Worm (Caenorhabditis elegans): ENCODE results near the gene smu-2.

DNA sequence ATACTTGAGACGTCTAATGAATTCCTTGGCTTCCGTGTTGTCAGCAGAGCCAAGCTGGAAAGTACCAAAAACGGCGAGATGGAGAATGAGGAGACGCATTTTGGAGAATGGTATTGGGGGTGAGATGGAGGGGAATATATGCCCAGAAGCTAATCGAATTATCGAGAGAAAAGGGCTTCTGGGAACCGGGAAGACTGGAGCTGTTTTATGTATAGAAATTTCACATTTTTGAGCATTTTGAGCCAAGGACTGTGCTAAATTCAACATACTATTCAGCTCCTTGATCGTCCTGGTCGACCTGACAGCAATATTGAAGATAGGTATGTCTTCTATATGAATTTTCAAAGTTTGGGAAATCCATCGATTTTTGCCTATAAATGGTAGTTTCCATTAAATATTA is 22.2 kb upstream of the smu-2 start, which contains the start of gene C16C8.7:
- no peak for TF ChIP-seq snu-23 (GFP tag; optimal IDR thresholded peaks at IDR 0.05)
- no peak for TF ChIP-seq nhr-11 (tag; optimal IDR thresholded peaks at IDR 0.05)
- TF ChIP-seq pag-3 (tag; optimal IDR thresholded peaks at IDR 0.05; ENCODE audit: borderline replicate concordance, insufficient read depth) = no peak
- TF ChIP-seq zag-1 (tag; optimal IDR thresholded peaks at IDR 0.05) = no peak
- no peak for TF ChIP-seq skn-1 (tag; optimal IDR thresholded peaks at IDR 0.05)
- no peak for TF ChIP-seq sup-37 (GFP tag; optimal IDR thresholded peaks at IDR 0.05)
- TF ChIP-seq ceh-82 (tag; optimal IDR thresholded peaks at IDR 0.05) = no peak
- TF ChIP-seq hlh-17 (GFP tag; optimal IDR thresholded peaks at IDR 0.05; ENCODE audit: borderline replicate concordance) = no peak
- TF ChIP-seq vab-15 (tag; optimal IDR thresholded peaks at IDR 0.05) = no peak
- TF ChIP-seq mab-9 (GFP tag; IDR thresholded peaks at IDR 0.05) = no peak
